Worm (Caenorhabditis elegans) whole organism, L3 larva: ENCODE data around the gene W01A11.1.

Experiments
- R02D3.7 ChIP-seq: fragments of 150-350 bp; optimal IDR thresholded peaks from 2 replicates; lab custom pipeline; 2014; ENCODE audit warnings: missing biosample characterization, missing genetic modification characterization
- ZK546.5 ChIP-seq: sonication (generic microtip); optimal IDR thresholded peaks from 2 replicates; lab custom pipeline; 2017; ENCODE audit warnings: missing biosample characterization, missing genetic modification characterization
- aly-2 ChIP-seq: fragments of 150-350 bp; optimal IDR thresholded peaks from 2 replicates; lab custom pipeline; 2014; ENCODE audit warnings: missing biosample characterization, missing genetic modification characterization
- ama-1 ChIP-seq: fragments of 150-350 bp; optimal IDR thresholded peaks from 2 replicates; lab custom pipeline; 2018
- ceh-16 ChIP-seq: sonication (generic microtip); optimal IDR thresholded peaks from 2 replicates; lab custom pipeline; 2017; ENCODE audit warnings: missing biosample characterization, missing genetic modification characterization
- ceh-28 ChIP-seq: fragments of 150-350 bp; optimal IDR thresholded peaks from 2 replicates; lab custom pipeline; 2014; ENCODE audit warnings: missing biosample characterization, missing genetic modification reagents, missing genetic modification characterization
- ceh-82 ChIP-seq: fragments of 150-350 bp; optimal IDR thresholded peaks from 2 replicates; lab custom pipeline; 2014; ENCODE audit warnings: missing biosample characterization, missing genetic modification characterization
- ceh-9 ChIP-seq: sonication (generic microtip); optimal IDR thresholded peaks from 2 replicates; lab custom pipeline; 2018; ENCODE audit warnings: missing biosample characterization, missing genetic modification characterization
- daf-12 ChIP-seq: fragments of 150-350 bp; optimal IDR thresholded peaks from 2 replicates; lab custom pipeline; 2014; ENCODE audit warnings: missing biosample characterization, missing genetic modification reagents, missing genetic modification characterization
- egl-27 ChIP-seq: sonication (generic microtip); optimal IDR thresholded peaks from 4 replicates; lab custom pipeline; 2017; ENCODE audit warnings: missing biosample characterization, missing genetic modification reagents, missing genetic modification characterization
- egl-5 ChIP-seq: fragments of 150-350 bp; optimal IDR thresholded peaks from 2 replicates; lab custom pipeline; 2017; ENCODE audit warnings: missing biosample characterization, missing genetic modification reagents, missing genetic modification characterization, inconsistent platforms
- elt-1 ChIP-seq: fragments of 150-350 bp; optimal IDR thresholded peaks from 2 replicates; lab custom pipeline; 2014; ENCODE audit warnings: missing biosample characterization, missing genetic modification characterization
- elt-2 ChIP-seq: sonication (generic microtip); optimal IDR thresholded peaks from 2 replicates; lab custom pipeline; 2016; ENCODE audit warnings: missing genetic modification reagents, mild to moderate bottlenecking, missing genetic modification characterization, missing compliant biosample characterization
- elt-3 ChIP-seq, 3 experiments: fragments of 150-350 bp in 1 of 3; sonication (generic microtip) in 2 of 3; optimal IDR thresholded peaks; 2 replicates in 2 of 3; 4 replicates in 1 of 3; lab custom pipeline; 2014 to 2017; ENCODE audit warnings: missing biosample characterization in 3 of 3, missing genetic modification characterization in 3 of 3
- eor-1 ChIP-seq, 2 experiments: fragments of 150-350 bp; optimal IDR thresholded peaks; 2 replicates each; lab custom pipeline; 2014 to 2018; ENCODE audit warnings: missing biosample characterization in 2 of 2, missing genetic modification characterization in 2 of 2
- fkh-10 ChIP-seq: sonication (generic microtip); optimal IDR thresholded peaks from 2 replicates; lab custom pipeline; 2017; ENCODE audit warnings: missing biosample characterization, missing genetic modification reagents, missing genetic modification characterization
- fkh-2 ChIP-seq: fragments of 150-350 bp; optimal IDR thresholded peaks from 2 replicates; lab custom pipeline; 2014; ENCODE audit warnings: missing biosample characterization, missing genetic modification reagents, missing genetic modification characterization
- fos-1 ChIP-seq: fragments of 150-350 bp; optimal IDR thresholded peaks from 2 replicates; lab custom pipeline; 2014; ENCODE audit warnings: missing biosample characterization, missing genetic modification characterization
- hmg-11 ChIP-seq: sonication (generic microtip); optimal IDR thresholded peaks from 2 replicates; lab custom pipeline; 2016; ENCODE audit warnings: missing genetic modification characterization, missing compliant biosample characterization
- jun-1 ChIP-seq: fragments of 150-350 bp; optimal IDR thresholded peaks from 2 replicates; lab custom pipeline; 2014; ENCODE audit warnings: missing biosample characterization, missing genetic modification reagents, missing genetic modification characterization
- lin-15B ChIP-seq: fragments of 150-350 bp; optimal IDR thresholded peaks from 2 replicates; lab custom pipeline; 2014; ENCODE audit warnings: missing biosample characterization, missing genetic modification characterization
- lin-39 ChIP-seq: fragments of 150-350 bp; optimal IDR thresholded peaks from 2 replicates; lab custom pipeline; 2018; ENCODE audit warnings: missing biosample characterization, missing genetic modification reagents, missing genetic modification characterization
- lsy-12 ChIP-seq: sonication (generic microtip); optimal IDR thresholded peaks from 2 replicates; lab custom pipeline; 2016; ENCODE audit warnings: mild to moderate bottlenecking, missing genetic modification characterization, missing compliant biosample characterization
- mdl-1 ChIP-seq: fragments of 150-350 bp; optimal IDR thresholded peaks from 2 replicates; lab custom pipeline; 2014; ENCODE audit warnings: missing biosample characterization, missing genetic modification characterization
- mml-1 ChIP-seq: fragments of 150-350 bp; sonication (generic microtip); optimal IDR thresholded peaks from 3 replicates; lab custom pipeline; 2014; ENCODE audit warnings: missing biosample characterization, missing genetic modification characterization
- nfya-1 ChIP-seq: sonication (generic microtip); optimal IDR thresholded peaks from 2 replicates; lab custom pipeline; 2017; ENCODE audit warnings: missing genetic modification characterization, mild to moderate bottlenecking, missing compliant biosample characterization, antibody characterized with exemption, moderate library complexity; ENCODE audit not compliant: insufficient read depth
- nhr-11 ChIP-seq: fragments of 150-350 bp; optimal IDR thresholded peaks from 2 replicates; lab custom pipeline; 2014; ENCODE audit warnings: missing biosample characterization, missing genetic modification characterization
- nhr-12 ChIP-seq: fragments of 150-350 bp; optimal IDR thresholded peaks from 2 replicates; lab custom pipeline; 2014; ENCODE audit warnings: missing biosample characterization, missing genetic modification characterization
- nhr-23 ChIP-seq: fragments of 150-350 bp; optimal IDR thresholded peaks from 2 replicates; lab custom pipeline; 2014; ENCODE audit warnings: missing biosample characterization, missing genetic modification reagents, missing genetic modification characterization
- nhr-237 ChIP-seq: fragments of 150-350 bp; optimal IDR thresholded peaks from 2 replicates; lab custom pipeline; 2014; ENCODE audit warnings: missing biosample characterization, missing genetic modification characterization
- nhr-25 ChIP-seq: sonication (generic microtip); optimal IDR thresholded peaks from 2 replicates; lab custom pipeline; 2017; ENCODE audit warnings: missing biosample characterization, missing genetic modification characterization
- nhr-28 ChIP-seq: fragments of 150-350 bp; optimal IDR thresholded peaks from 2 replicates; lab custom pipeline; 2014; ENCODE audit warnings: missing biosample characterization, missing genetic modification characterization
- nhr-43 ChIP-seq: sonication (generic microtip); optimal IDR thresholded peaks from 2 replicates; lab custom pipeline; 2016; ENCODE audit warnings: mild to moderate bottlenecking, missing genetic modification characterization, missing compliant biosample characterization; ENCODE audit not compliant: poor library complexity, severe bottlenecking
- nhr-67 ChIP-seq: fragments of 150-350 bp; optimal IDR thresholded peaks from 2 replicates; lab custom pipeline; 2014; ENCODE audit warnings: missing biosample characterization, missing genetic modification characterization
- nhr-76 ChIP-seq: fragments of 150-350 bp; sonication (generic microtip); optimal IDR thresholded peaks from 5 replicates; lab custom pipeline; 2014; ENCODE audit warnings: missing biosample characterization, missing genetic modification characterization
- nhr-77 ChIP-seq: fragments of 150-350 bp; optimal IDR thresholded peaks from 2 replicates; lab custom pipeline; 2014; ENCODE audit warnings: missing biosample characterization, missing genetic modification characterization
- pha-4 ChIP-seq: fragments of 150-350 bp; optimal IDR thresholded peaks from 2 replicates; lab custom pipeline; 2014; ENCODE audit warnings: missing biosample characterization, missing genetic modification reagents, missing genetic modification characterization
- pqm-1 ChIP-seq: fragments of 150-350 bp; optimal IDR thresholded peaks from 2 replicates; lab custom pipeline; 2017; ENCODE audit warnings: missing biosample characterization, missing genetic modification characterization, inconsistent platforms
- sea-2 ChIP-seq: fragments of 150-350 bp; sonication (generic microtip); optimal IDR thresholded peaks from 4 replicates; lab custom pipeline; 2014; ENCODE audit warnings: missing biosample characterization, missing genetic modification reagents, missing genetic modification characterization
- skn-1 ChIP-seq: fragments of 150-350 bp; optimal IDR thresholded peaks from 2 replicates; lab custom pipeline; 2014; ENCODE audit warnings: missing biosample characterization, missing genetic modification characterization
- snpc-4 ChIP-seq: fragments of 150-350 bp; optimal IDR thresholded peaks from 2 replicates; lab custom pipeline; 2014; ENCODE audit warnings: missing biosample characterization, missing genetic modification characterization
- tbx-2 ChIP-seq: sonication (generic microtip); optimal IDR thresholded peaks from 2 replicates; lab custom pipeline; 2016; ENCODE audit warnings: mild to moderate bottlenecking, missing genetic modification characterization, missing compliant biosample characterization
- unc-39 ChIP-seq: sonication (generic microtip); optimal IDR thresholded peaks from 4 replicates; lab custom pipeline; 2017; ENCODE audit warnings: missing biosample characterization, missing genetic modification characterization
- unc-62 ChIP-seq: fragments of 150-350 bp; sonication (generic microtip); optimal IDR thresholded peaks from 4 replicates; lab custom pipeline; 2014; ENCODE audit warnings: missing biosample characterization, missing genetic modification reagents, missing genetic modification characterization
- zag-1 ChIP-seq: fragments of 150-350 bp; optimal IDR thresholded peaks from 2 replicates; lab custom pipeline; 2014; ENCODE audit warnings: missing biosample characterization, missing genetic modification characterization
- ztf-11 ChIP-seq: fragments of 150-350 bp; optimal IDR thresholded peaks from 2 replicates; lab custom pipeline; 2014; ENCODE audit warnings: missing biosample characterization, missing genetic modification characterization
- ztf-4 ChIP-seq: fragments of 150-350 bp; optimal IDR thresholded peaks from 2 replicates; lab custom pipeline; 2014; ENCODE audit warnings: missing biosample characterization, missing genetic modification characterization

W01A11.1 gene

ce11 chrV:6514887-6515324 lies 15.9 kb downstream of the W01A11.1 start, which contains the start of gene dpy-11:
Gene dpy-11, minus strand, starts transcription at chrV:6515240.
- TF ChIP-seq zag-1 (no peak), ztf-4 (tag; lab: Kevin White, UChicago) (no peak), fkh-10 (GFP tag; lab: Kevin White, UChicago) (no peak), nhr-23 (tag; lab: Kevin White, UChicago) (peak; percentile 66), fkh-2 (tag; lab: Kevin White, UChicago) (no peak), ceh-9 (tag; lab: Kevin White, UChicago) (no peak), ceh-28 (tag; lab: Kevin White, UChicago) (peak; percentile 10), egl-5 (tag; lab: Kevin White, UChicago) (peak; percentile 52), hmg-11 (no peak), pha-4 (tag; lab: Kevin White, UChicago) (no peak), sea-2 (GFP tag; lab: Kevin White, UChicago) (no peak), R02D3.7 (no peak), nhr-76 (tag; lab: Kevin White, UChicago) (no peak), aly-2 (tag; lab: Kevin White, UChicago) (no peak), ZK546.5 (no peak), nhr-25 (peak; percentile 66), daf-12 (tag; lab: Kevin White, UChicago) (no peak), elt-2 (tag; lab: Kevin White, UChicago) (peak; percentile 29), ztf-11 (tag; lab: Kevin White, UChicago) (no peak), lin-15B (tag; lab: Kevin White, UChicago) (no peak), nfya-1 (tag; lab: Kevin White, UChicago) (peak; percentile 14), unc-39 (tag; lab: Kevin White, UChicago) (no peak), elt-3 (tag; optimal IDR thresholded peaks at IDR 0.05; lab: Kevin White, UChicago) (peak in 1 of 3 experiments; percentile 85), mml-1 (tag; lab: Kevin White, UChicago) (no peak), snpc-4 (tag; lab: Kevin White, UChicago) (no peak), ceh-16 (tag; lab: Kevin White, UChicago) (no peak), eor-1 (tag; optimal IDR thresholded peaks at IDR 0.05; lab: Kevin White, UChicago) (no peak), ama-1 (lab: Kevin White, UChicago) (peak; percentile 99), egl-27 (tag; lab: Kevin White, UChicago) (no peak), ceh-82 (tag; lab: Kevin White, UChicago) (no peak), elt-1 (tag; lab: Kevin White, UChicago) (no peak), lin-39 (tag; lab: Kevin White, UChicago) (peak; percentile 24), nhr-43 (tag; lab: Kevin White, UChicago) (peak; percentile 85), lsy-12 (peak; percentile 46), mdl-1 (no peak), unc-62 (GFP tag; lab: Kevin White, UChicago) (no peak), nhr-237 (tag; lab: Kevin White, UChicago) (no peak), fos-1 (tag; lab: Kevin White, UChicago) (no peak), nhr-28 (no peak), pqm-1 (tag; lab: Kevin White, UChicago) (no peak), nhr-77 (no peak), jun-1 (tag; lab: Kevin White, UChicago) (no peak), nhr-12 (tag; lab: Kevin White, UChicago) (no peak), tbx-2 (tag; lab: Kevin White, UChicago) (peak; percentile 43), nhr-67 (tag; lab: Kevin White, UChicago) (no peak), skn-1 (tag; lab: Kevin White, UChicago) (no peak), nhr-11 (tag; lab: Kevin White, UChicago) (no peak)
